Worm (Caenorhabditis elegans): ENCODE results near the gene E01G6.1.

The E01G6.1 gene

ce11 chrX:12294263-12294662 is 33.6 kb downstream of the E01G6.1 start, which contains the start of gene W06D11.1:
TSS of gene W06D11.1 (plus strand) at chrX:12294563.
- TF ChIP-seq zip-11 (GFP tag; IDR thresholded peaks at IDR 0.05): no peak
- TF ChIP-seq unc-62 (GFP tag; optimal IDR thresholded peaks at IDR 0.05 in 1 of 2): peak in 1 of 2 experiments; percentile 61
- no peak for TF ChIP-seq unc-62 (tag; optimal IDR thresholded peaks at IDR 0.05)

- TF ChIP-seq skn-1 (tag; optimal IDR thresholded peaks at IDR 0.05): no peak
- TF ChIP-seq hlh-30 (tag; optimal IDR thresholded peaks at IDR 0.05; ENCODE audit: insufficient read depth): no peak
- TF ChIP-seq nhr-11 (tag; optimal IDR thresholded peaks at IDR 0.05): no peak
- TF ChIP-seq unc-62 (GFP tag; optimal IDR thresholded peaks at IDR 0.05 in 1 of 2): peak in 1 of 2 experiments; percentile 96
- no peak for TF ChIP-seq unc-62 (tag; optimal IDR thresholded peaks at IDR 0.05)
- no peak for TF ChIP-seq lin-15B (tag; optimal IDR thresholded peaks at IDR 0.05)
Observed at ce11 chrX:12296392-12296791, 35.7 kb downstream of the E01G6.1 start, which contains the start of gene W06D11.2. TSS of gene W06D11.2 (minus strand) at chrX:12296730.

ce11 chrX:12298324-12298723 is 37.6 kb downstream of the E01G6.1 start, which contains the start of gene W06D11.3:
TSS of gene W06D11.3 (plus strand) at chrX:12298683.
- no peak for TF ChIP-seq hif-1 (tag; optimal IDR thresholded peaks at IDR 0.05)
- no peak for TF ChIP-seq nhr-111 (GFP tag; optimal IDR thresholded peaks at IDR 0.05)
- no peak for TF ChIP-seq ztf-7 (tag; optimal IDR thresholded peaks at IDR 0.05)
- no peak for TF ChIP-seq mdt-29 (GFP tag; IDR thresholded peaks at IDR 0.05)
- no peak for TF ChIP-seq ceh-28 (tag; optimal IDR thresholded peaks at IDR 0.05)
- TF ChIP-seq ctbp-1 (GFP tag; IDR thresholded peaks at IDR 0.05): no peak
- no peak for TF ChIP-seq spr-3 (GFP tag; optimal IDR thresholded peaks at IDR 0.05)
- TF ChIP-seq snpc-4 (tag; optimal IDR thresholded peaks at IDR 0.05): no peak
- TF ChIP-seq daf-8 (GFP tag; IDR thresholded peaks at IDR 0.05): no peak
- no peak for TF ChIP-seq Y48G9A.11 (GFP tag; IDR thresholded peaks at IDR 0.05)
- no peak for TF ChIP-seq mdl-1 (tag; optimal IDR thresholded peaks at IDR 0.05)
- TF ChIP-seq nhr-25 (tag; optimal IDR thresholded peaks at IDR 0.05; ENCODE audit: borderline replicate concordance, insufficient read depth): no peak
- TF ChIP-seq snpc-1.2 (GFP tag; IDR thresholded peaks at IDR 0.05): no peak
- no peak for TF ChIP-seq lsy-2 (tag; optimal IDR thresholded peaks at IDR 0.05)
- TF ChIP-seq lim-7 (GFP tag; IDR thresholded peaks at IDR 0.05): no peak
- TF ChIP-seq lin-15B (tag; optimal IDR thresholded peaks at IDR 0.05): no peak
- TF ChIP-seq F37D6.2 (tag; optimal IDR thresholded peaks at IDR 0.05): no peak
- TF ChIP-seq zip-2 (tag; optimal IDR thresholded peaks at IDR 0.05): no peak
- TF ChIP-seq nhr-102 (tag; optimal IDR thresholded peaks at IDR 0.05): no peak

ce11 chrX:12299834-12300233 is 39.2 kb downstream of the E01G6.1 start, which contains the start of gene W06D11.5:
TSS of gene W06D11.5 (plus strand) at chrX:12300134.
- TF ChIP-seq ztf-7 (tag; optimal IDR thresholded peaks at IDR 0.05) (no peak), lim-7 (GFP tag; IDR thresholded peaks at IDR 0.05) (no peak), hif-1 (tag; optimal IDR thresholded peaks at IDR 0.05) (no peak), ceh-28 (tag; optimal IDR thresholded peaks at IDR 0.05) (no peak), tag-97 (GFP tag; IDR thresholded peaks at IDR 0.05) (no peak), ceh-62 (tag; optimal IDR thresholded peaks at IDR 0.05) (no peak), unc-130 (GFP tag; optimal IDR thresholded peaks at IDR 0.05) (no peak), nhr-48 (tag; optimal IDR thresholded peaks at IDR 0.05) (no peak), nhr-76 (tag; optimal IDR thresholded peaks at IDR 0.05) (no peak), T20F7.1 (GFP tag; optimal IDR thresholded peaks at IDR 0.05) (no peak), ama-1 (optimal IDR thresholded peaks at IDR 0.05) (no peak), nhr-77 (tag; optimal IDR thresholded peaks at IDR 0.05) (no peak), php-3 (GFP tag; IDR thresholded peaks at IDR 0.05) (no peak), unc-62 (GFP tag; optimal IDR thresholded peaks at IDR 0.05 in 1 of 2) (no peak), unc-62 (tag; optimal IDR thresholded peaks at IDR 0.05) (no peak), snpc-4 (tag; optimal IDR thresholded peaks at IDR 0.05) (no peak), sdz-12 (GFP tag; optimal IDR thresholded peaks at IDR 0.05) (no peak), aha-1 (tag) (no peak), lsy-2 (tag; optimal IDR thresholded peaks at IDR 0.05) (no peak), mxl-2 (GFP tag; conservative IDR thresholded peaks at IDR 0.05) (no peak)

Measured in whole organism, L4 larva.